Worm (Caenorhabditis elegans): ENCODE data around the gene sams-3.

Gene sams-3

DNA sequence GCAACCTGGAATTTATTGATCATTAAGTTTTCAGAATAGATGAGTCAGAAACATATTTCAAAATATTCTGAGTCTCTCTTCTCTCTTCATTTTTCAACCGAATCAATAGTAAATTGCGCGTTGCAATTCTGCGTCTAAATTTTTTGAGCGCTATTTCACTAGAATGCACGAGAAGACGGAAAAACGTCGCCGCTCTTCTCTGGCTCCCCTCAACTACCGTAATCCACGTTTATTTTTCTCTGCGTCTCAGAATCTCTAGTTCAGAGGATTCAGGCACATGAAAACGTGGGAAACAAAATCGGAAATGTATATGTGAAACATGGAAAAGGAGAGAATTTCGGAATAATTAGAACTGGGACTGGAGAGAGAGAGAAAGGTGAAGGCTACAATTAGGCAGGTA lies 43.0 kb upstream of the sams-3 start:
- TF ChIP-seq zag-1 (tag; optimal IDR thresholded peaks at IDR 0.05) (no peak), ces-1 (GFP tag; optimal IDR thresholded peaks at IDR 0.05) (no peak), pag-3 (tag; optimal IDR thresholded peaks at IDR 0.05; ENCODE audit: borderline replicate concordance, insufficient read depth) (no peak), ztf-11 (tag; optimal IDR thresholded peaks at IDR 0.05) (peak in 1 of 2 experiments; percentile 8), ama-1 (optimal IDR thresholded peaks at IDR 0.05) (no peak), sox-4 (tag; optimal IDR thresholded peaks at IDR 0.05) (no peak), elt-3 (tag; optimal IDR thresholded peaks at IDR 0.05) (no peak), hlh-4 (tag; optimal IDR thresholded peaks at IDR 0.05) (no peak), mdl-1 (tag; optimal IDR thresholded peaks at IDR 0.05) (peak in 1 of 2 experiments; percentile 16), lin-14 (GFP tag; optimal IDR thresholded peaks at IDR 0.05) (peak; percentile 89), lin-15B (tag; optimal IDR thresholded peaks at IDR 0.05) (no peak), nhr-77 (tag; optimal IDR thresholded peaks at IDR 0.05) (no peak), nhr-19 (GFP tag; conservative IDR thresholded peaks at IDR 0.05) (0 out of 2 replicates have a peak, but pooled peaks have one; percentile 14), mef-2 (tag; optimal IDR thresholded peaks at IDR 0.05) (no peak), C04F5.9 (tag; optimal IDR thresholded peaks at IDR 0.05) (no peak), efl-1 (optimal IDR thresholded peaks at IDR 0.05) (peak; percentile 40 to 45), efl-1 (GFP tag; optimal IDR thresholded peaks at IDR 0.05 in 1 of 2) (no peak), elt-2 (tag; optimal IDR thresholded peaks at IDR 0.05) (no peak), nhr-90 (tag; optimal IDR thresholded peaks at IDR 0.05; ENCODE audit: poor library complexity) (no peak), egl-13 (tag; optimal IDR thresholded peaks at IDR 0.05) (peak; percentile 31), lin-35 (GFP tag; optimal IDR thresholded peaks at IDR 0.05) (peak in 1 of 2 experiments; percentile 38), nhr-76 (tag; optimal IDR thresholded peaks at IDR 0.05) (no peak), nhr-20 (tag; optimal IDR thresholded peaks at IDR 0.05) (peak; percentile 31), dsc-1 (tag; optimal IDR thresholded peaks at IDR 0.05) (peak; percentile 71), sptf-1 (tag; optimal IDR thresholded peaks at IDR 0.05) (no peak), dpl-1 (GFP tag; optimal IDR thresholded peaks at IDR 0.05) (peak in 2 of 3 experiments; percentile 13 to 21), pax-3 (tag; optimal IDR thresholded peaks at IDR 0.05) (peak; percentile 61), rnt-1 (tag; optimal IDR thresholded peaks at IDR 0.05) (no peak), mab-9 (GFP tag; IDR thresholded peaks at IDR 0.05) (no peak), fkh-10 (GFP tag; optimal IDR thresholded peaks at IDR 0.05) (peak; percentile 11), mep-1 (tag; optimal IDR thresholded peaks at IDR 0.05) (peak; percentile 68), nhr-28 (tag; optimal IDR thresholded peaks at IDR 0.05) (no peak), sup-37 (GFP tag; optimal IDR thresholded peaks at IDR 0.05) (no peak), unc-62 (GFP tag; optimal IDR thresholded peaks at IDR 0.05) (no peak), nhr-85 (tag) (peak; percentile 70), isw-1 (GFP tag; IDR thresholded peaks at IDR 0.05) (peak; percentile 33), lir-3 (tag; optimal IDR thresholded peaks at IDR 0.05; ENCODE audit: poor library complexity) (no peak), fkh-8 (tag; optimal IDR thresholded peaks at IDR 0.05) (peak; percentile 89), aha-1 (tag; optimal IDR thresholded peaks at IDR 0.05) (no peak), ets-5 (GFP tag; IDR thresholded peaks at IDR 0.05) (no peak), C16A3.4 (tag; optimal IDR thresholded peaks at IDR 0.05) (peak; percentile 45), skn-1 (tag; optimal IDR thresholded peaks at IDR 0.05) (peak; percentile 22), lsy-2 (tag; optimal IDR thresholded peaks at IDR 0.05) (peak; percentile 88 to 97), swsn-7 (tag; optimal IDR thresholded peaks at IDR 0.05) (peak; percentile 63), unc-30 (tag; optimal IDR thresholded peaks at IDR 0.05) (no peak), irx-1 (tag; optimal IDR thresholded peaks at IDR 0.05) (no peak), ceh-82 (tag; optimal IDR thresholded peaks at IDR 0.05) (peak in 2 of 3 experiments; percentile 6 to 70), nhr-47 (tag; optimal IDR thresholded peaks at IDR 0.05) (peak; percentile 61), ztf-4 (tag; optimal IDR thresholded peaks at IDR 0.05) (peak; percentile 41), nhr-71 (tag; optimal IDR thresholded peaks at IDR 0.05) (peak; percentile 80), hlh-17 (GFP tag; optimal IDR thresholded peaks at IDR 0.05; ENCODE audit: borderline replicate concordance) (no peak), xbp-1 (tag; optimal IDR thresholded peaks at IDR 0.05) (peak; percentile 62), Y116A8C.19 (tag; optimal IDR thresholded peaks at IDR 0.05; ENCODE audit: borderline replicate concordance) (no peak)

All from whole organism, L1 larva.